Worm (Caenorhabditis elegans) whole organism, L4 larva: ENCODE data around the gene gcp-2.2.

ENCODE experiments used
- F10B5.3 ChIP-seq: sonication (generic microtip); optimal IDR thresholded peaks from 2 replicates; lab custom pipeline; 2016; ENCODE audit warnings: mild to moderate bottlenecking, missing genetic modification characterization, missing compliant biosample characterization
- F37D6.2 ChIP-seq: sonication (generic microtip); optimal IDR thresholded peaks from 2 replicates; lab custom pipeline; 2016; ENCODE audit warnings: mild to moderate bottlenecking, missing genetic modification characterization, missing compliant biosample characterization
- F49E8.2 ChIP-seq: sonication (generic microtip); optimal IDR thresholded peaks from 2 replicates; lab custom pipeline; 2016; ENCODE audit warnings: missing compliant biosample characterization, mild to moderate bottlenecking, missing genetic modification characterization, borderline replicate concordance
- Y48G9A.11 ChIP-seq: fragments of 200-800 bp; sonication (Bioruptor generic); IDR thresholded peaks from 2 replicates; pipeline ENCODE4 v1.3.6; 2022; ENCODE audit warnings: missing genetic modification reagents, missing genetic modification characterization, missing compliant biosample characterization
- Y75B8A.6 ChIP-seq: fragments of 200-800 bp; sonication (Bioruptor generic); IDR thresholded peaks from 2 replicates; pipeline ENCODE4 v1.3.6; 2022; ENCODE audit warnings: missing genetic modification reagents, missing genetic modification characterization, missing compliant biosample characterization
- aha-1 ChIP-seq: fragments of 150-350 bp; peaks from one replicate; lab custom pipeline; 2014; ENCODE audit warnings: missing biosample characterization, missing genetic modification characterization
- arid-1 ChIP-seq: fragments of 200-800 bp; sonication (Bioruptor generic); conservative IDR thresholded peaks from 2 replicates; pipeline ENCODE4 v1.3.6; 2022; ENCODE audit warnings: missing genetic modification reagents, missing genetic modification characterization, missing compliant biosample characterization
- ces-1 ChIP-seq: fragments of 150-350 bp; sonication (generic microtip); optimal IDR thresholded peaks from 4 replicates; lab custom pipeline; 2014; ENCODE audit warnings: missing biosample characterization, missing genetic modification reagents, missing genetic modification characterization
- ctbp-1 ChIP-seq: fragments of 200-800 bp; sonication (Bioruptor generic); IDR thresholded peaks from 2 replicates; pipeline ENCODE4 v1.3.6; 2022; ENCODE audit warnings: missing genetic modification reagents, missing genetic modification characterization, missing compliant biosample characterization
- daf-12 ChIP-seq: fragments of 150-350 bp; optimal IDR thresholded peaks from 2 replicates; lab custom pipeline; 2014; ENCODE audit warnings: missing biosample characterization, missing genetic modification reagents, missing genetic modification characterization
- egl-27 ChIP-seq: sonication (generic microtip); optimal IDR thresholded peaks from 3 replicates; lab custom pipeline; 2017; ENCODE audit warnings: missing biosample characterization, missing genetic modification reagents, missing genetic modification characterization
- fkh-10 ChIP-seq: fragments of 150-350 bp; optimal IDR thresholded peaks from 2 replicates; lab custom pipeline; 2014; ENCODE audit warnings: missing biosample characterization, missing genetic modification reagents, missing genetic modification characterization
- gei-8 ChIP-seq: fragments of 200-800 bp; sonication (Bioruptor generic); optimal IDR thresholded peaks from 2 replicates; lab custom pipeline; 2018; ENCODE audit warnings: mild to moderate bottlenecking, missing genetic modification characterization, missing compliant biosample characterization
- hif-1 ChIP-seq, 2 experiments: sonication (generic microtip); optimal IDR thresholded peaks; 2 replicates each; lab custom pipeline; 2016 to 2017; ENCODE audit warnings: missing compliant biosample characterization in 2 of 2, missing genetic modification characterization in 2 of 2, missing genetic modification reagents in 2 of 2, missing genotype in 2 of 2, mild to moderate bottlenecking in 1 of 2
- hlh-11 ChIP-seq: fragments of 200-800 bp; sonication (Bioruptor generic); optimal IDR thresholded peaks from 2 replicates; lab custom pipeline; 2018; ENCODE audit warnings: mild to moderate bottlenecking, missing genetic modification characterization, missing compliant biosample characterization
- hlh-30 ChIP-seq: sonication (generic microtip); optimal IDR thresholded peaks from 2 replicates; lab custom pipeline; 2017; ENCODE audit warnings: antibody characterized with exemption, mild to moderate bottlenecking, missing genetic modification characterization, missing compliant biosample characterization; ENCODE audit not compliant: insufficient read depth
- hmg-1.1 ChIP-seq: fragments of 200-800 bp; sonication (Bioruptor generic); IDR thresholded peaks from 2 replicates; pipeline ENCODE4 v1.3.6; 2022; ENCODE audit warnings: missing genetic modification reagents, missing genetic modification characterization, missing compliant biosample characterization
- lin-15B ChIP-seq: fragments of 150-350 bp; sonication (generic microtip); optimal IDR thresholded peaks from 3 replicates; lab custom pipeline; 2014; ENCODE audit warnings: missing biosample characterization, missing genetic modification characterization
- lin-38 ChIP-seq: fragments of 200-800 bp; sonication (Bioruptor generic); IDR thresholded peaks from 2 replicates; pipeline ENCODE4 v1.3.6; 2022; ENCODE audit warnings: missing genetic modification reagents, missing genetic modification characterization, missing compliant biosample characterization
- lsy-2 ChIP-seq, 2 experiments: fragments of 150-350 bp in 1 of 2; sonication (generic microtip) in 1 of 2; optimal IDR thresholded peaks; 2 replicates each; lab custom pipeline; 2014 to 2017; ENCODE audit warnings: missing biosample characterization in 2 of 2, missing genetic modification characterization in 2 of 2
- mdl-1 ChIP-seq, 2 experiments: fragments of 150-350 bp in 1 of 2; sonication (generic microtip) in 1 of 2; optimal IDR thresholded peaks; 2 replicates each; lab custom pipeline; 2014 to 2017; ENCODE audit warnings: missing biosample characterization in 2 of 2, missing genetic modification characterization in 2 of 2
- mes-2 ChIP-seq: sonication (generic microtip); optimal IDR thresholded peaks from 2 replicates; lab custom pipeline; 2016; ENCODE audit warnings: missing genotype, mild to moderate bottlenecking, missing genetic modification characterization, missing compliant biosample characterization; ENCODE audit not compliant: poor library complexity, severe bottlenecking
- mxl-2 ChIP-seq: fragments of 200-800 bp; sonication (Bioruptor generic); conservative IDR thresholded peaks from 2 replicates; pipeline ENCODE4 v1.3.6; 2022; ENCODE audit warnings: missing genetic modification reagents, missing genetic modification characterization, missing compliant biosample characterization
- mxl-3 ChIP-seq: fragments of 200-800 bp; sonication (Bioruptor generic); optimal IDR thresholded peaks from 2 replicates; lab custom pipeline; 2018; ENCODE audit warnings: mild to moderate bottlenecking, missing genetic modification characterization, missing compliant biosample characterization
- nhr-237 ChIP-seq: sonication (generic microtip); optimal IDR thresholded peaks from 2 replicates; lab custom pipeline; 2017; ENCODE audit warnings: missing biosample characterization, missing genetic modification characterization
- nhr-28 ChIP-seq: fragments of 150-350 bp; optimal IDR thresholded peaks from 2 replicates; lab custom pipeline; 2014; ENCODE audit warnings: missing biosample characterization, missing genetic modification characterization
- nhr-76 ChIP-seq: fragments of 150-350 bp; optimal IDR thresholded peaks from 2 replicates; lab custom pipeline; 2014; ENCODE audit warnings: missing biosample characterization, missing genetic modification characterization
- nhr-77 ChIP-seq: fragments of 150-350 bp; optimal IDR thresholded peaks from 2 replicates; lab custom pipeline; 2014; ENCODE audit warnings: missing biosample characterization, missing genetic modification characterization
- set-16 ChIP-seq: fragments of 200-800 bp; sonication (Bioruptor generic); IDR thresholded peaks from 2 replicates; pipeline ENCODE4 v1.3.6; 2022; ENCODE audit warnings: missing genetic modification reagents, missing genetic modification characterization, missing compliant biosample characterization
- skn-1 ChIP-seq: fragments of 150-350 bp; optimal IDR thresholded peaks from 2 replicates; lab custom pipeline; 2014; ENCODE audit warnings: missing biosample characterization, missing genetic modification characterization
- snpc-1.2 ChIP-seq: fragments of 200-800 bp; sonication (Bioruptor generic); IDR thresholded peaks from 2 replicates; pipeline ENCODE4 v1.3.6; 2022; ENCODE audit warnings: missing genetic modification reagents, missing genetic modification characterization, missing compliant biosample characterization
- tag-97 ChIP-seq: fragments of 200-800 bp; sonication (Bioruptor generic); IDR thresholded peaks from 2 replicates; pipeline ENCODE4 v1.3.6; 2022; ENCODE audit warnings: missing genetic modification characterization, missing compliant biosample characterization
- tra-1 ChIP-seq: fragments of 200-800 bp; sonication (Bioruptor generic); IDR thresholded peaks from 2 replicates; pipeline ENCODE4 v1.3.6; 2022; ENCODE audit warnings: missing genetic modification reagents, missing genetic modification characterization, missing compliant biosample characterization
- unc-39 ChIP-seq: sonication (generic microtip); optimal IDR thresholded peaks from 2 replicates; lab custom pipeline; 2017; ENCODE audit warnings: missing biosample characterization, missing genetic modification characterization
- unc-62 ChIP-seq, 3 experiments: fragments of 150-350 bp in 1 of 3; sonication (generic microtip); optimal IDR thresholded peaks in 2 of 3; peaks in 1 of 3; 1 replicate in 1 of 3; 2 replicates in 2 of 3; lab custom pipeline; 2014 to 2017; ENCODE audit warnings: missing biosample characterization in 3 of 3, missing genetic modification characterization in 3 of 3, missing genetic modification reagents in 3 of 3, missing genotype in 1 of 3
- zip-11 ChIP-seq: fragments of 200-800 bp; sonication (Bioruptor generic); IDR thresholded peaks from 2 replicates; pipeline ENCODE4 v1.3.6; 2022; ENCODE audit warnings: missing genetic modification characterization, missing compliant biosample characterization
- zip-2 ChIP-seq: fragments of 150-350 bp; optimal IDR thresholded peaks from 2 replicates; lab custom pipeline; 2014; ENCODE audit warnings: missing biosample characterization, missing genetic modification characterization

The gcp-2.2 gene

DNA sequence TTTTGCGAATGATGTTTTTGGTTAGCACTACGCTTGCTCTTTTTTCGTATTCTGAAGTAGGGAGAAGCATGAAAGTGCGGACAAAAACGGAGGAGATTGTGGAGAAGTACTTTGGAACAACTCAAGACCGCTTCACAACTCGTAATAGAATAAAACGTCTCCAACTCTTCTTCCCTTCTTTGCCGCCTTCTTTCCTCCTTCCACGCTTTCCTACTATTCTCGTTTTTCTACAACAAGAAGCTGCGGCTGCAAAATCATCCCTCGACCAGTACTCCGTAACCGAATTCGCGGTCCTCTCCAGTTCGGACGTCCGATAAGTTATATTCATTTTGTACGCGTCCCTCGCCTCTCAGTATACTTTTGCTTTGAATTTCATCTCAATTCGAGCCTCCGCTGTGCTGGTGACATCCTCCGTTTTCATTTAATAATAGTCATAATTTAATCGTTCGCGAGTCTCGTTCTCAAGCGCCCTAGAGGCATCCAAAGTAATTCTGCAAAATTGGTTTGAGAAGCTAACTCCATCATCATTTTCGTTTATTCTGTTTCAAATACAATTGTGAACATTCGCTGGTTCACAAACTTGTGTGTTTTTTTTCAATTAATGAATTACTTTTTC is 32.3 kb downstream of the gcp-2.2 start:
- TF ChIP-seq aha-1 (tag; lab: Kevin White, UChicago) = peak; percentile 50
- TF ChIP-seq egl-27 (tag; lab: Kevin White, UChicago) = no peak
- TF ChIP-seq tra-1 (GFP tag; lab: Robert Waterston, UW) = no peak
- TF ChIP-seq arid-1 (GFP tag; lab: Robert Waterston, UW) = no peak
- TF ChIP-seq lin-38 (GFP tag; lab: Robert Waterston, UW) = no peak
- no peak for TF ChIP-seq mxl-3
- peak; percentile 23 for TF ChIP-seq ces-1 (GFP tag; lab: Kevin White, UChicago)
- TF ChIP-seq unc-62 (GFP tag; optimal IDR thresholded peaks at IDR 0.05 in 1 of 2; lab: Kevin White, UChicago) = peak in 1 of 2 experiments; percentile 6
- no peak for TF ChIP-seq unc-62 (tag; optimal IDR thresholded peaks at IDR 0.05; lab: Kevin White, UChicago)
- peak; percentile 78 for TF ChIP-seq fkh-10
- TF ChIP-seq, all 104 proteins: peak for 4

DNA sequence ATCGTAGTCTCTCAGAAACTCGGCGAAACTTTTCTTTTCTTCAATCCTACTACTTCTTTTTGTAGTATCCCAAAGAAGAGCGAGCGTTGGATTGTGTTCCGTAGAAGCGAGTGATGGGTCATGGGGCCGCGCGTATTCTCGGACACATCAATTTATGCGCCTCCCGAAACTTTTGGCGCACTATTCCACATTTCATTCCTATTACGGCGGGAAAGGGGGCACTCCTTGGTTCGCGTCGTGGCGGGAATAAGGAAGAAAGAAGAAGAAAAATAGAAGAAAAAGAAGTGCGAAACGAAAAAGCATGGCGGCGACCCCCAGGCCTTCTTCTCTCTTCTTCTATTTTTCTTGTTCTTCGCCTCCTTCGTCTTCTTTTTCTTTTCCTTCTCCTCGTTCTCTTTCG is 34.2 kb downstream of the gcp-2.2 start:
- no peak for TF ChIP-seq lin-15B (tag; lab: Kevin White, UChicago)
- TF ChIP-seq hlh-30 (tag; lab: Kevin White, UChicago) = peak; percentile 47
- TF ChIP-seq ctbp-1 (GFP tag; lab: Robert Waterston, UW) = 0 out of 2 replicates have a peak, but pooled peaks have one; percentile 49
- TF ChIP-seq lsy-2 (tag; optimal IDR thresholded peaks at IDR 0.05; lab: Kevin White, UChicago) = no peak
- no peak for TF ChIP-seq daf-12 (tag; lab: Kevin White, UChicago)
- TF ChIP-seq hmg-1.1 (GFP tag; lab: Robert Waterston, UW) = 0 out of 2 replicates have a peak, but pooled peaks have one; percentile 16
- TF ChIP-seq, all 104 proteins: peak for 3

DNA sequence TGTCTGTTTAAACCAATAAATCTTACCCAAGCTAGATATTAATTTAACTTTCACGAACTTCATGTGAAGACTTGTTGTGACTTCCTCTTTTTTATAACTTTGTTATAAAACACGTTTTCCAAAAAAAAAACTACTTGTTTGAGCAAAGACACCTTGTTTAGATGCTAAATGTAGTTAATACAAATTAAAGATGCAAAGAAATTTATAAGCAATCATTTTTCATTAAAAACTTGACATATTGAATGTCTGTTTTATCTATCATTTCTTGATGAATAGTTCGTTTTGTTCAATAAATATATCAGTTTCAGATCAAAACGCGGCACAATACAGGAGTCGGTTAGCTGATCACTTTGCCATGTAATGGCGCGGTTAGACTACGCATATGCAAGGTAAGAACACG is 34.7 kb downstream of the gcp-2.2 start, which contains the start of gene frm-3:
Gene frm-3 (plus strand): TSS at position 301 of the 400 bp plus-strand sequence.
- TF ChIP-seq nhr-28 (tag; lab: Kevin White, UChicago) = no peak
- TF ChIP-seq unc-62 (GFP tag; optimal IDR thresholded peaks at IDR 0.05 in 1 of 2; lab: Kevin White, UChicago) = peak in 1 of 2 experiments; percentile 49
- TF ChIP-seq unc-62 (tag; optimal IDR thresholded peaks at IDR 0.05; lab: Kevin White, UChicago) = no peak

DNA sequence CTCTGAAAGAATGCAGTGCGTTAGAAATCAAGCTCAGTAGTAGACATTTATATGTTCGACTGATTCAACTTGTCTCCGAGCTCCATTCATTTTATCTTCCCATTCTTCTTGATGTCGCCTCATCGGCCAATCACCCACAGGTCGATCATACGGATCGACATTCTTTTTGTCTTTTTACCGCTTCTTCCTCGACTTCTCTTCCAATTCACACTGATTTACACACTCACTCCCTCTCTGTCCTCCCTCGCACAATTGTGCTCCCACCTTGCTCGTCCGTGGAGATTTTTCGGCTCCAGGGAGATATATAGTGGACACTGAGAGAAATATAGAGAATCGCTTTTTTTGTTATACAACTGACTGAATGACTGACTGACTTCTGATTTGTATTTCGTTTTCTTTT is 36.7 kb downstream of the gcp-2.2 start:
- TF ChIP-seq aha-1 (tag; lab: Kevin White, UChicago) = peak; percentile 82
- TF ChIP-seq F10B5.3 (tag; lab: Kevin White, UChicago) = no peak
- TF ChIP-seq unc-62 (GFP tag; optimal IDR thresholded peaks at IDR 0.05 in 1 of 2; lab: Kevin White, UChicago) = peak in 1 of 2 experiments; percentile 98
- TF ChIP-seq unc-62 (tag; optimal IDR thresholded peaks at IDR 0.05; lab: Kevin White, UChicago) = no peak

DNA sequence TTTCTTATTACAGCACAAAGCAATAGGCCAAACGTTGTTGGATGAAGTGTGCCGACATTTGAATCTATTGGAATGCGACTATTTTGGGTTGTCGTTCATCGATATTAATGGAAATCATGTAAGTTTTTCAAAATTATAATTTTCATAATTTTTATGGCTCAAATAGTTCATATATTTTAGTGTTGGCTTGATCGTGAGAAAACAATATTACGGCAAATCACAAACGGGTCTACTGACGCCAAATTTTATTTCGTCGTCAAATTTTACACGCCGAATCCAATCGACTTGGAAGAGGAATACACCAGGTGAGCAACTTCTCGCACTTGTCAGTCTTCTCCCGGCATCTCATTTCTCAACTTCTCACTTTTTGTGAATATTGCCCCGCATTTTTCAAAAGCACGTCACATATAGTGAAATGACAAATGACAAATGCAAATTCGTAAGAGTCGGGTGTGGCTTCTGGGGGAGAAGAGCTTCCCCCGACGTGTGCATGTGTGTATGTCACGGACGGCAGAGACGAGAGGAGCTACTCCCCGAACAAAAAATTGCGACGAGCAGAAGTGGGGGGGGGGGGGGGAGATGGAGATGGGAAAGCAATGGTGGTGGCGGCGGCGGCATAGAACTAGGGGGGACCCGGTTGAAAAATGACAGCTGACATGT is 39.0 kb downstream of the gcp-2.2 start:
- TF ChIP-seq unc-62 (GFP tag; optimal IDR thresholded peaks at IDR 0.05 in 1 of 2; lab: Kevin White, UChicago) (peak in 1 of 2 experiments; percentile 98), unc-62 (tag; optimal IDR thresholded peaks at IDR 0.05; lab: Kevin White, UChicago) (no peak), tag-97 (GFP tag; lab: Robert Waterston, UW) (peak; percentile 76; the same call in 1 of the 2 replicates), mes-2 (tag; lab: Kevin White, UChicago) (no peak), mdl-1 (tag; optimal IDR thresholded peaks at IDR 0.05; lab: Kevin White, UChicago) (no peak), hmg-1.1 (GFP tag; lab: Robert Waterston, UW) (0 out of 2 replicates have a peak, but pooled peaks have one; percentile 38), aha-1 (tag; lab: Kevin White, UChicago) (peak; percentile 91), set-16 (peak; percentile 76), hlh-11 (tag; lab: Kevin White, UChicago) (peak; percentile 37), snpc-1.2 (GFP tag; lab: Robert Waterston, UW) (no peak)

DNA sequence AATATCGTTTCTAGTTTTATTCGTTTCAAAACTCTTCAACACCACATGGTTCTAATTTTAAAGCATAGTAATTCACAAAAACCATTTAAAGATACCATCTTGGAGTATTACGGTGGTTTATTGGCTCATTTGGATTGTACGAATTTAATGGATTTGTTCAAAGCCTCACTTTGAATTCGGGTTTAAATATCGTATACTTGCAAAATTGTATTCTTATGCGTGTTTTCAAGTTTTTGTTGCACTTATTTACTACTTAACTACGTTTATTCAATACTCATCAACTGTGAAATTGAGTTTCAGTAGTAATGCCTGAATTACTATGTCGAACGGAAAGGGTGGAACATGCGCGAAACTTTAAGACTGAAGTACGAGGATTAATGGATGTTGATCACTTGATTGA is 47.9 kb downstream of the gcp-2.2 start, which contains the start of gene abts-2:
Gene abts-2 (plus strand): TSS at position 301 of the 400 bp plus-strand sequence.
- TF ChIP-seq zip-11 (GFP tag; lab: Robert Waterston, UW) (no peak), zip-2 (no peak), mdl-1 (tag; optimal IDR thresholded peaks at IDR 0.05; lab: Kevin White, UChicago) (no peak), nhr-76 (tag; lab: Kevin White, UChicago) (no peak), mxl-2 (GFP tag; lab: Robert Waterston, UW) (no peak), hif-1 (tag; optimal IDR thresholded peaks at IDR 0.05; lab: Kevin White, UChicago) (no peak), gei-8 (GFP tag; lab: Kevin White, UChicago) (no peak), unc-39 (tag; lab: Kevin White, UChicago) (no peak), F49E8.2 (no peak), nhr-77 (no peak), Y75B8A.6 (GFP tag; lab: Robert Waterston, UW) (no peak), Y48G9A.11 (no peak), nhr-237 (tag; lab: Kevin White, UChicago) (no peak), F37D6.2 (tag; lab: Kevin White, UChicago) (no peak), skn-1 (no peak)
